Worm (Caenorhabditis elegans) whole organism, L1 larva: ENCODE measurements around the gene F23D12.2.

Experiments used
- C04F5.9 ChIP-seq: sonication (generic microtip); optimal IDR thresholded peaks from 2 replicates; lab custom pipeline; 2016; ENCODE audit warnings: missing genetic modification characterization, missing compliant biosample characterization
- C34B4.2 ChIP-seq: sonication (generic microtip); optimal IDR thresholded peaks from 2 replicates; lab custom pipeline; 2017; ENCODE audit warnings: mild to moderate bottlenecking, missing genetic modification characterization, missing compliant biosample characterization
- F16B12.6 ChIP-seq: fragments of 150-350 bp; optimal IDR thresholded peaks from 2 replicates; lab custom pipeline; 2014; ENCODE audit warnings: missing biosample characterization, missing genetic modification characterization
- aha-1 ChIP-seq: fragments of 150-350 bp; optimal IDR thresholded peaks from 2 replicates; lab custom pipeline; 2014; ENCODE audit warnings: missing biosample characterization, missing genetic modification characterization
- aly-2 ChIP-seq: fragments of 150-350 bp; optimal IDR thresholded peaks from 2 replicates; lab custom pipeline; 2014; ENCODE audit warnings: missing biosample characterization, missing genetic modification characterization
- ama-1 ChIP-seq: fragments of 150-350 bp; optimal IDR thresholded peaks from 2 replicates; lab custom pipeline; 2014
- blmp-1 ChIP-seq: fragments of 150-350 bp; optimal IDR thresholded peaks from 2 replicates; lab custom pipeline; 2014; ENCODE audit warnings: missing biosample characterization, missing genetic modification characterization
- ceh-90 ChIP-seq: sonication (generic microtip); optimal IDR thresholded peaks from 2 replicates; lab custom pipeline; 2016; ENCODE audit warnings: missing genetic modification characterization, missing compliant biosample characterization
- dsc-1 ChIP-seq: sonication (generic microtip); optimal IDR thresholded peaks from 2 replicates; lab custom pipeline; 2016; ENCODE audit warnings: mild to moderate bottlenecking, missing genetic modification characterization, missing compliant biosample characterization
- efl-1 ChIP-seq, 4 experiments: fragments of 150-350 bp; optimal IDR thresholded peaks in 3 of 4; peaks in 1 of 4; 1 replicate in 1 of 4; 2 replicates in 3 of 4; lab custom pipeline; 2014; ENCODE audit warnings: missing biosample characterization in 2 of 4, missing genetic modification characterization in 2 of 4, missing genetic modification reagents in 2 of 4
- fkh-10 ChIP-seq: sonication (generic microtip); optimal IDR thresholded peaks from 2 replicates; lab custom pipeline; 2017; ENCODE audit warnings: missing biosample characterization, missing genetic modification reagents, missing genetic modification characterization
- fkh-8 ChIP-seq: sonication (generic microtip); optimal IDR thresholded peaks from 2 replicates; lab custom pipeline; 2016; ENCODE audit warnings: mild to moderate bottlenecking, missing genetic modification characterization, missing compliant biosample characterization
- hlh-17 ChIP-seq: fragments of 200-800 bp; sonication (Bioruptor generic); optimal IDR thresholded peaks from 2 replicates; lab custom pipeline; 2018; ENCODE audit warnings: missing genetic modification characterization, mild to moderate bottlenecking, missing compliant biosample characterization, moderate library complexity, borderline replicate concordance
- isw-1 ChIP-seq: fragments of 200-800 bp; sonication (Bioruptor generic); IDR thresholded peaks from 2 replicates; pipeline ENCODE4 v1.3.6; 2022; ENCODE audit warnings: missing genetic modification characterization, missing compliant biosample characterization
- lin-39 ChIP-seq: fragments of 150-350 bp; optimal IDR thresholded peaks from 2 replicates; lab custom pipeline; 2014; ENCODE audit warnings: missing biosample characterization, missing genetic modification reagents, missing genetic modification characterization
- lsy-2 ChIP-seq, 2 experiments: fragments of 150-350 bp; optimal IDR thresholded peaks; 2 replicates each; lab custom pipeline; 2014; ENCODE audit warnings: missing biosample characterization in 2 of 2, missing genetic modification characterization in 2 of 2
- nhr-11 ChIP-seq: fragments of 150-350 bp; optimal IDR thresholded peaks from 2 replicates; lab custom pipeline; 2014; ENCODE audit warnings: missing biosample characterization, missing genetic modification characterization
- nhr-12 ChIP-seq: sonication (generic microtip); optimal IDR thresholded peaks from 2 replicates; lab custom pipeline; 2017; ENCODE audit warnings: missing biosample characterization, missing genetic modification characterization
- nhr-19 ChIP-seq: fragments of 200-800 bp; sonication (Bioruptor generic); conservative IDR thresholded peaks from 2 replicates; pipeline ENCODE4 v1.3.6; 2022; ENCODE audit warnings: missing genetic modification characterization, missing compliant biosample characterization
- nhr-237 ChIP-seq: fragments of 150-350 bp; optimal IDR thresholded peaks from 2 replicates; lab custom pipeline; 2014; ENCODE audit warnings: missing biosample characterization, missing genetic modification characterization
- pqm-1 ChIP-seq: sonication (generic microtip); optimal IDR thresholded peaks from 3 replicates; lab custom pipeline; 2017; ENCODE audit warnings: missing biosample characterization, missing genetic modification characterization
- rnt-1 ChIP-seq: sonication (generic microtip); optimal IDR thresholded peaks from 2 replicates; lab custom pipeline; 2016; ENCODE audit warnings: mild to moderate bottlenecking, missing genetic modification characterization, moderate library complexity, missing compliant biosample characterization
- skn-1 ChIP-seq: fragments of 150-350 bp; optimal IDR thresholded peaks from 2 replicates; lab custom pipeline; 2014; ENCODE audit warnings: missing biosample characterization, missing genetic modification characterization
- snpc-4 ChIP-seq: fragments of 150-350 bp; optimal IDR thresholded peaks from 2 replicates; lab custom pipeline; 2014; ENCODE audit warnings: missing biosample characterization, missing genetic modification characterization
- sox-4 ChIP-seq: sonication (generic microtip); optimal IDR thresholded peaks from 2 replicates; lab custom pipeline; 2016; ENCODE audit warnings: missing genetic modification characterization, missing compliant biosample characterization
- sup-37 ChIP-seq: fragments of 200-800 bp; sonication (Bioruptor generic); optimal IDR thresholded peaks from 2 replicates; lab custom pipeline; 2018; ENCODE audit warnings: mild to moderate bottlenecking, missing genetic modification characterization, missing compliant biosample characterization
- swsn-7 ChIP-seq: sonication (generic microtip); optimal IDR thresholded peaks from 2 replicates; lab custom pipeline; 2016; ENCODE audit warnings: missing genetic modification characterization, missing compliant biosample characterization
- unc-130 ChIP-seq: fragments of 150-350 bp; optimal IDR thresholded peaks from 2 replicates; lab custom pipeline; 2017; ENCODE audit warnings: missing biosample characterization, missing genetic modification characterization, inconsistent platforms
- unc-30 ChIP-seq: sonication (generic microtip); optimal IDR thresholded peaks from 2 replicates; lab custom pipeline; 2017; ENCODE audit warnings: missing biosample characterization, missing genetic modification characterization
- unc-62 ChIP-seq: fragments of 150-350 bp; optimal IDR thresholded peaks from 2 replicates; lab custom pipeline; 2014; ENCODE audit warnings: missing biosample characterization, missing genetic modification reagents, missing genetic modification characterization
- ztf-11 ChIP-seq, 2 experiments: sonication (generic microtip); optimal IDR thresholded peaks; 2 replicates each; lab custom pipeline; 2016 to 2017; ENCODE audit warnings: missing genetic modification characterization in 2 of 2, missing biosample characterization in 1 of 2, missing compliant biosample characterization in 1 of 2

F23D12.2 gene

ce11 chrX:14465593-14465992 is 44.2 kb upstream of the F23D12.2 start, which contains the start of gene M163.22:
Gene M163.22 (plus strand): TSS chrX:14465893.
- TF ChIP-seq unc-130, result no peak
- no peak for TF ChIP-seq efl-1 (optimal IDR thresholded peaks at IDR 0.05; lab: Kevin White, UChicago)
- peak in 1 of 2 experiments; percentile 68 for TF ChIP-seq efl-1 (GFP tag; optimal IDR thresholded peaks at IDR 0.05 in 1 of 2; lab: Kevin White, UChicago)

- TF ChIP-seq ama-1 (lab: Kevin White, UChicago) (no peak), fkh-10 (GFP tag; lab: Kevin White, UChicago) (no peak), C04F5.9 (tag; lab: Kevin White, UChicago) (no peak), pqm-1 (no peak), aha-1 (tag; lab: Kevin White, UChicago) (no peak), sox-4 (tag; lab: Kevin White, UChicago) (no peak), ztf-11 (tag; optimal IDR thresholded peaks at IDR 0.05; lab: Kevin White, UChicago) (no peak), lsy-2 (tag; optimal IDR thresholded peaks at IDR 0.05; lab: Kevin White, UChicago) (no peak), isw-1 (GFP tag; lab: Robert Waterston, UW) (no peak), fkh-8 (tag; lab: Kevin White, UChicago) (no peak)
These were observed 43.1 kb upstream of the F23D12.2 start, which contains the start of gene M163.7 for ce11 chrX:14464513-14464912. Gene M163.7 (plus strand): TSS chrX:14464813.

- TF ChIP-seq ama-1 (lab: Kevin White, UChicago) (no peak), swsn-7 (no peak), unc-62 (GFP tag; lab: Kevin White, UChicago) (no peak), nhr-11 (tag; lab: Kevin White, UChicago) (no peak), lin-39 (no peak), nhr-19 (GFP tag; lab: Robert Waterston, UW) (no peak), C34B4.2 (tag; lab: Kevin White, UChicago) (no peak), snpc-4 (tag; lab: Kevin White, UChicago) (no peak), aly-2 (tag; lab: Kevin White, UChicago) (no peak), ztf-11 (tag; optimal IDR thresholded peaks at IDR 0.05; lab: Kevin White, UChicago) (no peak)
These were observed 39.0 kb upstream of the F23D12.2 start, which contains the start of gene Y66C5A.2 for ce11 chrX:14460412-14460811. Gene Y66C5A.2 (plus strand): TSS chrX:14460712.

- TF ChIP-seq blmp-1 (no peak), ceh-90 (tag; lab: Kevin White, UChicago) (no peak), nhr-237 (tag; lab: Kevin White, UChicago) (no peak), unc-62 (GFP tag; lab: Kevin White, UChicago) (no peak), C04F5.9 (tag; lab: Kevin White, UChicago) (no peak), dsc-1 (tag; lab: Kevin White, UChicago) (no peak), unc-30 (tag; lab: Kevin White, UChicago) (no peak), hlh-17 (no peak), skn-1 (tag; lab: Kevin White, UChicago) (no peak)
These were observed 34.0 kb upstream of the F23D12.2 start, which contains the start of gene Y66C5A.1 for ce11 chrX:14455419-14455818. Gene Y66C5A.1 (minus strand): TSS chrX:14455519.

ce11 chrX:14453735-14454134 is 32.4 kb upstream of the F23D12.2 start, which contains the start of gene F23D12.7:
Gene F23D12.7 (minus strand): TSS chrX:14453835.
- TF ChIP-seq rnt-1 (tag; lab: Kevin White, UChicago) (peak; percentile 43), nhr-12 (tag; lab: Kevin White, UChicago) (no peak), F16B12.6 (no peak), swsn-7 (no peak)

- TF ChIP-seq hlh-17 (no peak), sup-37 (no peak), efl-1 (optimal IDR thresholded peaks at IDR 0.05; lab: Kevin White, UChicago) (no peak), efl-1 (GFP tag; optimal IDR thresholded peaks at IDR 0.05 in 1 of 2; lab: Kevin White, UChicago) (no peak), unc-130 (no peak)
These were observed 26.5 kb upstream of the F23D12.2 start, which contains the start of gene jmjd-3.2 for ce11 chrX:14447910-14448309. Gene jmjd-3.2 (plus strand): TSS chrX:14448210.
